Fruit fly (Drosophila melanogaster): Measurements from ENCODE around the gene goe.

Gene goe

dm6 chrX:16683765-16684164 is 67.9 kb downstream of the goe start, which contains the start of gene Axs:
Gene Axs (minus strand): TSS chrX:16683895.
- TF ChIP-seq usp (GFP tag; optimal IDR thresholded peaks at IDR 0.05) (no peak), CG9705 (GFP tag; optimal IDR thresholded peaks at IDR 0.05) (no peak), GATAd (GFP tag; optimal IDR thresholded peaks at IDR 0.05) (no peak), ey (GFP tag; optimal IDR thresholded peaks at IDR 0.05) (no peak), pan (optimal IDR thresholded peaks at IDR 0.05) (no peak), lola (GFP tag; optimal IDR thresholded peaks at IDR 0.05) (no peak), CrebA (GFP tag; optimal IDR thresholded peaks at IDR 0.05; ENCODE audit: borderline replicate concordance) (no peak), Dif (GFP tag; optimal IDR thresholded peaks at IDR 0.05; ENCODE audit: partially characterized antibody) (peak; percentile 6), Mio (GFP tag; optimal IDR thresholded peaks at IDR 0.05) (no peak), dmrt93B (GFP tag; optimal IDR thresholded peaks at IDR 0.05) (no peak), brk (GFP tag; optimal IDR thresholded peaks at IDR 0.05) (no peak), Rel (GFP tag; optimal IDR thresholded peaks at IDR 0.05) (no peak), Rel (tag; optimal IDR thresholded peaks at IDR 0.05) (no peak), Abd-B (GFP tag; optimal IDR thresholded peaks at IDR 0.05) (no peak), Dfd (GFP tag; optimal IDR thresholded peaks at IDR 0.05) (no peak), Hr78 (GFP tag; optimal IDR thresholded peaks at IDR 0.05) (no peak), br (GFP tag; optimal IDR thresholded peaks at IDR 0.05) (no peak), rgr (GFP tag; optimal IDR thresholded peaks at IDR 0.05) (no peak), jim (GFP tag; optimal IDR thresholded peaks at IDR 0.05) (no peak), Jra (GFP tag; optimal IDR thresholded peaks at IDR 0.05) (peak; percentile 55), sage (GFP tag; optimal IDR thresholded peaks at IDR 0.05) (no peak), Hr83 (GFP tag; optimal IDR thresholded peaks at IDR 0.05; ENCODE audit: poor library complexity, severe bottlenecking) (no peak), psq (GFP tag; optimal IDR thresholded peaks at IDR 0.05) (no peak), h (GFP tag; optimal IDR thresholded peaks at IDR 0.05) (no peak), OdsH (GFP tag; optimal IDR thresholded peaks at IDR 0.05) (no peak), fru (GFP tag; optimal IDR thresholded peaks at IDR 0.05) (no peak), tai (GFP tag; optimal IDR thresholded peaks at IDR 0.05) (no peak), Hnf4 (GFP tag; optimal IDR thresholded peaks at IDR 0.05) (no peak), sv (GFP tag; optimal IDR thresholded peaks at IDR 0.05) (no peak), Vsx2 (GFP tag; optimal IDR thresholded peaks at IDR 0.05; ENCODE audit: partially characterized antibody) (no peak), N (GFP tag; optimal IDR thresholded peaks at IDR 0.05) (peak; percentile 56), CG32264 (GFP tag; optimal IDR thresholded peaks at IDR 0.05) (no peak), HLH106 (tag; optimal IDR thresholded peaks at IDR 0.05) (no peak), dl (GFP tag; optimal IDR thresholded peaks at IDR 0.05; ENCODE audit: insufficient read depth in 1 of 2, partially characterized antibody in 2 of 2) (no peak), Sp1 (GFP tag; optimal IDR thresholded peaks at IDR 0.05) (no peak), foxo (GFP tag; optimal IDR thresholded peaks at IDR 0.05) (peak in 1 of 2 experiments; percentile 5), woc (GFP tag; optimal IDR thresholded peaks at IDR 0.05) (no peak), Myc (optimal IDR thresholded peaks at IDR 0.05) (peak; percentile 75), dsf (GFP tag; optimal IDR thresholded peaks at IDR 0.05; ENCODE audit: borderline replicate concordance) (no peak)

dm6 chrX:16678845-16679347 is 72.8 kb downstream of the goe start, which contains the start of the genes CG13010 and sing:
Gene CG13010 (minus strand): TSS chrX:16678945.
Gene sing (plus strand): TSS chrX:16679297.
- TF ChIP-seq CG9705 (GFP tag; optimal IDR thresholded peaks at IDR 0.05) (no peak), psq (GFP tag; optimal IDR thresholded peaks at IDR 0.05) (no peak), brk (GFP tag; optimal IDR thresholded peaks at IDR 0.05) (no peak), Hr83 (GFP tag; optimal IDR thresholded peaks at IDR 0.05; ENCODE audit: poor library complexity, severe bottlenecking) (no peak), Jra (GFP tag; optimal IDR thresholded peaks at IDR 0.05) (no peak), rgr (GFP tag; optimal IDR thresholded peaks at IDR 0.05) (no peak), Rel (GFP tag; optimal IDR thresholded peaks at IDR 0.05) (no peak), Rel (tag; optimal IDR thresholded peaks at IDR 0.05) (no peak), h (GFP tag; optimal IDR thresholded peaks at IDR 0.05) (no peak), OdsH (GFP tag; optimal IDR thresholded peaks at IDR 0.05) (no peak), foxo (GFP tag; optimal IDR thresholded peaks at IDR 0.05) (no peak), Myc (optimal IDR thresholded peaks at IDR 0.05) (no peak), sv (GFP tag; optimal IDR thresholded peaks at IDR 0.05) (no peak), lola (GFP tag; optimal IDR thresholded peaks at IDR 0.05) (no peak), Abd-B (GFP tag; optimal IDR thresholded peaks at IDR 0.05) (no peak), CG32264 (GFP tag; optimal IDR thresholded peaks at IDR 0.05) (no peak)

Measured in whole organism, wandering third instar larva.